Worm (Caenorhabditis elegans): ENCODE measurements around the gene igcm-2.

Gene igcm-2

ce11 chrX:6378363-6378762 is 13.0 kb downstream of the igcm-2 start (continued):
- TF ChIP-seq let-607 (tag; optimal IDR thresholded peaks at IDR 0.05) (no peak), dox-1 (GFP tag; IDR thresholded peaks at IDR 0.05) (peak; percentile 56), Y53G8AR.9 (GFP tag; conservative IDR thresholded peaks at IDR 0.05) (no peak), pbrm-1 (GFP tag; IDR thresholded peaks at IDR 0.05) (no peak), ztf-26 (tag; optimal IDR thresholded peaks at IDR 0.05) (no peak), F55B11.4 (tag; optimal IDR thresholded peaks at IDR 0.05; ENCODE audit: borderline replicate concordance, insufficient read depth) (no peak), lin-54 (GFP tag; optimal IDR thresholded peaks at IDR 0.05) (no peak), ceh-27 (GFP tag; optimal IDR thresholded peaks at IDR 0.05) (peak; percentile 75), attf-5 (GFP tag; optimal IDR thresholded peaks at IDR 0.05) (peak; percentile 32), zim-3 (tag; optimal IDR thresholded peaks at IDR 0.05) (no peak), rpc-1 (optimal IDR thresholded peaks at IDR 0.05) (no peak), rpc-1 (tag; optimal IDR thresholded peaks at IDR 0.05) (no peak), C06A6.2 (GFP tag; conservative IDR thresholded peaks at IDR 0.05) (no peak), gei-17 (GFP tag; optimal IDR thresholded peaks at IDR 0.05) (no peak), ama-1 (optimal IDR thresholded peaks at IDR 0.05) (no peak), ama-1 (GFP tag; optimal IDR thresholded peaks at IDR 0.05) (no peak), aptf-3 (GFP tag; IDR thresholded peaks at IDR 0.05) (no peak)

- TF ChIP-seq ama-1 (optimal IDR thresholded peaks at IDR 0.05) (peak; percentile 74), ama-1 (GFP tag; optimal IDR thresholded peaks at IDR 0.05) (no peak), madf-3 (GFP tag; IDR thresholded peaks at IDR 0.05) (no peak), snpc-1.1 (tag; optimal IDR thresholded peaks at IDR 0.05; ENCODE audit: insufficient read depth) (no peak), him-1 (tag; optimal IDR thresholded peaks at IDR 0.05) (no peak), F33H1.4 (GFP tag; IDR thresholded peaks at IDR 0.05) (no peak), snpc-3.4 (tag; optimal IDR thresholded peaks at IDR 0.05) (no peak), C06A6.2 (GFP tag; conservative IDR thresholded peaks at IDR 0.05) (no peak), nhr-80 (tag; optimal IDR thresholded peaks at IDR 0.05) (peak; percentile 27)
Measured at ce11 chrX:6377634-6378288, 13.6 kb downstream of the igcm-2 start, which contains the start of gene lmp-1. Gene lmp-1, minus strand, starts transcription at chrX:6377684.

ce11 chrX:6374451-6374850 is 16.9 kb downstream of the igcm-2 start, which contains the start of gene C03B1.1:
Gene C03B1.1, plus strand, starts transcription at chrX:6374751.
- TF ChIP-seq lag-1 (GFP tag; IDR thresholded peaks at IDR 0.05) (no peak), madf-6 (GFP tag; IDR thresholded peaks at IDR 0.05) (no peak), madf-8 (GFP tag; conservative IDR thresholded peaks at IDR 0.05) (no peak)

- TF ChIP-seq ceh-40 (GFP tag; IDR thresholded peaks at IDR 0.05) (no peak), nhr-179 (tag; optimal IDR thresholded peaks at IDR 0.05) (no peak), mes-4 (tag; optimal IDR thresholded peaks at IDR 0.05) (no peak), hlh-12 (tag; optimal IDR thresholded peaks at IDR 0.05) (no peak), lin-54 (GFP tag; optimal IDR thresholded peaks at IDR 0.05) (no peak), snpc-1.3 (tag; optimal IDR thresholded peaks at IDR 0.05; ENCODE audit: insufficient read depth) (no peak), F39B2.1 (GFP tag; IDR thresholded peaks at IDR 0.05) (no peak), sptf-2 (GFP tag; optimal IDR thresholded peaks at IDR 0.05) (no peak), ets-4 (GFP tag; optimal IDR thresholded peaks at IDR 0.05) (no peak)
Measured at ce11 chrX:6373348-6373747, 18.0 kb downstream of the igcm-2 start, which contains the start of gene C03B1.17. Gene C03B1.17, plus strand, starts transcription at chrX:6373648.

Data from whole organism, young adult.